Fruit fly (Drosophila melanogaster): ENCODE results near the gene Arpc5.

Arpc5 gene

dm6 chr2L:2606725-2607124 is 26.6 kb downstream of the Arpc5 start:
- TF ChIP-seq usp (GFP tag; optimal IDR thresholded peaks at IDR 0.05): no peak

dm6 chr2L:2609694-2610093 is 29.6 kb downstream of the Arpc5 start, which contains the start of gene CG15395:
CG15395 (plus strand) TSS chr2L:2609994.
- TF ChIP-seq usp (GFP tag; optimal IDR thresholded peaks at IDR 0.05) (no peak), pan (optimal IDR thresholded peaks at IDR 0.05) (no peak), psq (optimal IDR thresholded peaks at IDR 0.05) (no peak), CG8478 (optimal IDR thresholded peaks at IDR 0.05) (no peak), Dll (optimal IDR thresholded peaks at IDR 0.05) (no peak), EcR (GFP tag; optimal IDR thresholded peaks at IDR 0.05) (no peak)

- no peak for TF ChIP-seq CG8478 (optimal IDR thresholded peaks at IDR 0.05)
- no peak for TF ChIP-seq psq (optimal IDR thresholded peaks at IDR 0.05)
These were observed 39.8 kb downstream of the Arpc5 start, which contains the start of gene CG43403 for dm6 chr2L:2619887-2620286. CG43403 (plus strand) TSS chr2L:2620187.

- TF ChIP-seq CG8478 (optimal IDR thresholded peaks at IDR 0.05) (no peak), pan (optimal IDR thresholded peaks at IDR 0.05) (no peak), Dll (optimal IDR thresholded peaks at IDR 0.05) (no peak), usp (GFP tag; optimal IDR thresholded peaks at IDR 0.05) (no peak), EcR (GFP tag; optimal IDR thresholded peaks at IDR 0.05) (no peak), psq (optimal IDR thresholded peaks at IDR 0.05) (no peak)
These were observed 43.9 kb downstream of the Arpc5 start for dm6 chr2L:2623947-2624346.

- TF ChIP-seq Dll (optimal IDR thresholded peaks at IDR 0.05): no peak
These were observed 47.4 kb downstream of the Arpc5 start for dm6 chr2L:2627507-2627906.

- no peak for TF ChIP-seq CG8478 (optimal IDR thresholded peaks at IDR 0.05)
- TF ChIP-seq EcR (GFP tag; optimal IDR thresholded peaks at IDR 0.05): no peak
- TF ChIP-seq pan (optimal IDR thresholded peaks at IDR 0.05): no peak
- TF ChIP-seq psq (optimal IDR thresholded peaks at IDR 0.05): no peak
- TF ChIP-seq Dll (optimal IDR thresholded peaks at IDR 0.05): no peak
- TF ChIP-seq usp (GFP tag; optimal IDR thresholded peaks at IDR 0.05): no peak
These were observed 48.7 kb downstream of the Arpc5 start for dm6 chr2L:2628760-2629159.
